Worm (Caenorhabditis elegans) whole organism, L4 larva: ENCODE measurements around the gene col-39.

Source experiments
- Y48G9A.11 ChIP-seq: fragments of 200-800 bp; sonication (Bioruptor generic); IDR thresholded peaks from 2 replicates; pipeline ENCODE4 v1.3.6; 2022; ENCODE audit warnings: missing genetic modification reagents, missing genetic modification characterization, missing compliant biosample characterization
- ZK546.5 ChIP-seq, 2 experiments: sonication (generic microtip); optimal IDR thresholded peaks; 2 replicates each; lab custom pipeline; 2017; ENCODE audit warnings: missing biosample characterization in 2 of 2, missing genetic modification characterization in 2 of 2
- ama-1 ChIP-seq: fragments of 150-350 bp; optimal IDR thresholded peaks from 2 replicates; lab custom pipeline; 2014; ENCODE audit warnings: inconsistent platforms, mixed read lengths
- ceh-28 ChIP-seq: fragments of 150-350 bp; optimal IDR thresholded peaks from 2 replicates; lab custom pipeline; 2014; ENCODE audit warnings: missing biosample characterization, missing genetic modification reagents, missing genetic modification characterization
- jun-1 ChIP-seq: fragments of 150-350 bp; optimal IDR thresholded peaks from 2 replicates; lab custom pipeline; 2014; ENCODE audit warnings: missing biosample characterization, missing genetic modification reagents, missing genetic modification characterization
- lin-13 ChIP-seq: fragments of 150-350 bp; optimal IDR thresholded peaks from 2 replicates; lab custom pipeline; 2014; ENCODE audit warnings: missing biosample characterization, missing genetic modification reagents, missing genetic modification characterization
- lin-38 ChIP-seq: fragments of 200-800 bp; sonication (Bioruptor generic); IDR thresholded peaks from 2 replicates; pipeline ENCODE4 v1.3.6; 2022; ENCODE audit warnings: missing genetic modification reagents, missing genetic modification characterization, missing compliant biosample characterization
- mdl-1 ChIP-seq, 2 experiments: fragments of 150-350 bp in 1 of 2; sonication (generic microtip) in 1 of 2; optimal IDR thresholded peaks; 2 replicates each; lab custom pipeline; 2014 to 2017; ENCODE audit warnings: missing biosample characterization in 2 of 2, missing genetic modification characterization in 2 of 2
- mxl-3 ChIP-seq: fragments of 200-800 bp; sonication (Bioruptor generic); optimal IDR thresholded peaks from 2 replicates; lab custom pipeline; 2018; ENCODE audit warnings: mild to moderate bottlenecking, missing genetic modification characterization, missing compliant biosample characterization
- nhr-10 ChIP-seq: fragments of 150-350 bp; optimal IDR thresholded peaks from 2 replicates; lab custom pipeline; 2014; ENCODE audit warnings: missing biosample characterization, missing genetic modification characterization
- ztf-11 ChIP-seq: fragments of 150-350 bp; optimal IDR thresholded peaks from 2 replicates; lab custom pipeline; 2014; ENCODE audit warnings: missing biosample characterization, missing genetic modification characterization

ce11 chrII:10661448-10662064, 43.2 kb upstream of the col-39 start:
- TF ChIP-seq ZK546.5 (tag; optimal IDR thresholded peaks at IDR 0.05; lab: Kevin White, UChicago), result no peak
- no peak for TF ChIP-seq mdl-1 (tag; optimal IDR thresholded peaks at IDR 0.05; lab: Kevin White, UChicago)
- no peak for TF ChIP-seq nhr-10 (tag; lab: Kevin White, UChicago)
- TF ChIP-seq ztf-11 (tag; lab: Kevin White, UChicago), result no peak
- no peak for TF ChIP-seq jun-1
- no peak for TF ChIP-seq lin-13 (GFP tag; lab: Kevin White, UChicago)
- no peak for TF ChIP-seq mxl-3
- TF ChIP-seq lin-38, result no peak
- no peak for TF ChIP-seq ama-1 (lab: Kevin White, UChicago)
- TF ChIP-seq Y48G9A.11 (GFP tag; lab: Robert Waterston, UW), result no peak
- no peak for TF ChIP-seq ceh-28 (tag; lab: Kevin White, UChicago)
